Fruit fly (Drosophila melanogaster): ENCODE measurements around the gene Ndae1.

DNA sequence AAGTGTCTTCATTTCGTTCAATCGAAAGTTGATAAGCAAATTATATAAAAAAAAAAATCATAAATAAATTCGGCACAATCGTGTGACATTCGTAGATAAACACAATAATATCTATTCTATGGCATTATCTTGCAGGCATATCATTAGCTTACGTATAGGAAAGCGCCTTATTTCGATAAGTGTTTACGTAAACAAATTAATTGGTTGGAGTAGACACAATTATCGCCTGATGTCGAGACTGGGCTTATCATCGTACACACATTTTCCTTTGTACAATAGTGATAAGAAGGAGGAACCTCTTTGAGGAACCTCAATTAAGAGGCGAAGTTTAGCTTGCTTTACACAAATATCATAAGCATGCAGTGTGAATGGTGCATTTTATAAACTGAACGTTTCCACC, 34.3 kb downstream of the Ndae1 start:
- TF ChIP-seq kay (GFP tag; ENCODE audit: borderline replicate concordance), result peak; percentile 88
- TF ChIP-seq CG7045 (GFP tag; optimal IDR thresholded peaks at IDR 0.05), result no peak
- TF ChIP-seq CG5204 (GFP tag; optimal IDR thresholded peaks at IDR 0.05), result no peak

Measured in whole organism, adult.